Fruit fly (Drosophila melanogaster) whole organism, embryonic: ENCODE results near the gene Hmr.

ENCODE experiments used
- Ada2b ChIP-seq: fragments of 200-800 bp; sonication (Bioruptor generic); IDR thresholded peaks from 2 replicates; pipeline ENCODE4 v1.3.6; 2022; ENCODE audit warnings: missing biosample characterization, missing genetic modification characterization
- Atf-2 ChIP-seq: fragments of 200-800 bp; sonication (Bioruptor generic); optimal IDR thresholded peaks from 2 replicates; lab custom pipeline; 2016; ENCODE audit warnings: missing biosample characterization, missing genetic modification characterization
- Atf3 ChIP-seq: fragments of 200-800 bp; sonication (Bioruptor generic); optimal IDR thresholded peaks from 3 replicates; lab custom pipeline; 2016; ENCODE audit warnings: missing biosample characterization, missing genetic modification characterization
- Atf6 ChIP-seq: fragments of 200-800 bp; sonication (Bioruptor generic); IDR thresholded peaks from 2 replicates; pipeline ENCODE4 v1.3.6; 2022; ENCODE audit warnings: missing biosample characterization, missing genetic modification characterization
- Bgb ChIP-seq: fragments of 200-800 bp; sonication (Bioruptor generic); IDR thresholded peaks from 2 replicates; pipeline ENCODE4 v1.3.6; 2022; ENCODE audit warnings: missing biosample characterization, missing genetic modification characterization; ENCODE audit not compliant: partially characterized antibody
- CG11560 ChIP-seq: fragments of 200-800 bp; sonication (Bioruptor generic); IDR thresholded peaks from 3 replicates; pipeline ENCODE4 v1.3.6; 2022; ENCODE audit warnings: missing biosample characterization, missing genetic modification characterization
- CG11723 ChIP-seq: fragments of 200-800 bp; sonication (Bioruptor generic); optimal IDR thresholded peaks from 2 replicates; lab custom pipeline; 2017; ENCODE audit warnings: missing biosample characterization, mild to moderate bottlenecking, missing genetic modification characterization
- CG13775 ChIP-seq: fragments of 200-800 bp; sonication (Bioruptor generic); optimal IDR thresholded peaks from 3 replicates; lab custom pipeline; 2017; ENCODE audit warnings: missing biosample characterization, mild to moderate bottlenecking, missing genetic modification characterization
- CG14965 ChIP-seq: fragments of 200-800 bp; sonication (Bioruptor generic); optimal IDR thresholded peaks from 2 replicates; lab custom pipeline; 2016; ENCODE audit warnings: missing biosample characterization, missing genetic modification characterization, borderline replicate concordance
- CG16813 ChIP-seq: fragments of 200-800 bp; sonication (Bioruptor generic); IDR thresholded peaks from 3 replicates; pipeline ENCODE4 v1.3.6; 2022; ENCODE audit warnings: missing biosample characterization, missing genetic modification characterization; ENCODE audit not compliant: partially characterized antibody
- CG16815 ChIP-seq: fragments of 200-800 bp; sonication (Bioruptor generic); optimal IDR thresholded peaks from 3 replicates; lab custom pipeline; 2017; ENCODE audit warnings: missing biosample characterization, mild to moderate bottlenecking, missing genetic modification characterization
- CG17359 ChIP-seq: fragments of 200-800 bp; sonication (Bioruptor generic); optimal IDR thresholded peaks from 3 replicates; lab custom pipeline; 2018; ENCODE audit warnings: missing biosample characterization, mild to moderate bottlenecking, missing genetic modification characterization, moderate library complexity
- CG17385 ChIP-seq: fragments of 200-800 bp; sonication (Bioruptor generic); optimal IDR thresholded peaks from 3 replicates; lab custom pipeline; 2018; ENCODE audit warnings: missing biosample characterization, mild to moderate bottlenecking, missing genetic modification characterization
- CG2712 ChIP-seq: fragments of 200-800 bp; optimal IDR thresholded peaks from 3 replicates; lab custom pipeline; 2019; ENCODE audit warnings: missing biosample characterization, mild to moderate bottlenecking, missing genetic modification characterization, moderate library complexity
- CG32767 ChIP-seq: fragments of 200-800 bp; sonication (Bioruptor generic); IDR thresholded peaks from 2 replicates; pipeline ENCODE4 v1.3.6; 2022; ENCODE audit warnings: missing biosample characterization, missing genetic modification characterization
- CG33213 ChIP-seq: fragments of 200-800 bp; sonication (Bioruptor generic); optimal IDR thresholded peaks from 3 replicates; lab custom pipeline; 2016; ENCODE audit warnings: missing biosample characterization, missing genetic modification characterization
- CG43689 ChIP-seq: fragments of 200-800 bp; sonication (Bioruptor generic); IDR thresholded peaks from 2 replicates; pipeline ENCODE4 v1.3.6; 2022; ENCODE audit warnings: missing biosample characterization, missing genetic modification characterization
- CG4730 ChIP-seq: fragments of 200-800 bp; sonication (Bioruptor generic); IDR thresholded peaks from 2 replicates; pipeline ENCODE4 v1.3.6; 2022; ENCODE audit warnings: missing biosample characterization, missing genetic modification characterization
- CG8290 ChIP-seq, 3 experiments: fragments of 200-800 bp; sonication (Bioruptor generic); optimal IDR thresholded peaks; 2 replicates each; lab custom pipeline; 2016 to 2019; ENCODE audit warnings: missing biosample characterization in 3 of 3, missing genetic modification characterization in 3 of 3, mild to moderate bottlenecking in 2 of 3, moderate library complexity in 1 of 3
- CG8944 ChIP-seq: fragments of 200-800 bp; sonication (Bioruptor generic); optimal IDR thresholded peaks from 3 replicates; lab custom pipeline; 2016; ENCODE audit warnings: missing biosample characterization, missing genetic modification characterization
- Doc2 ChIP-seq: fragments of 200-800 bp; sonication (Bioruptor generic); IDR thresholded peaks from 2 replicates; pipeline ENCODE4 v1.3.6; 2022; ENCODE audit warnings: missing biosample characterization, missing genetic modification characterization
- ERR ChIP-seq: fragments of 200-800 bp; sonication (Bioruptor generic); optimal IDR thresholded peaks from 2 replicates; lab custom pipeline; 2016; ENCODE audit warnings: missing biosample characterization, missing genetic modification characterization
- Eip74EF ChIP-seq, 2 experiments: fragments of 200-800 bp in 1 of 2; fragments of >200 bp in 1 of 2; sonication (Bioruptor generic) in 1 of 2; optimal IDR thresholded peaks; 2 replicates each; lab custom pipeline; 2017 to 2019; ENCODE audit warnings: missing biosample characterization in 2 of 2, missing genetic modification characterization in 2 of 2, mild to moderate bottlenecking in 1 of 2, moderate library complexity in 1 of 2
- Elba2 ChIP-seq: fragments of 200-800 bp; sonication (Bioruptor generic); optimal IDR thresholded peaks from 3 replicates; lab custom pipeline; 2016; ENCODE audit warnings: missing biosample characterization, missing genetic modification characterization
- Gug ChIP-seq: fragments of 200-800 bp; sonication (Bioruptor generic); IDR thresholded peaks from 4 replicates; pipeline ENCODE4 v1.3.6; 2022; ENCODE audit warnings: missing biosample characterization, missing genetic modification characterization
- Hey ChIP-seq: fragments of 200-800 bp; sonication (Bioruptor generic); optimal IDR thresholded peaks from 3 replicates; lab custom pipeline; 2018; ENCODE audit warnings: missing biosample characterization, mild to moderate bottlenecking, missing genetic modification characterization
- Hsf ChIP-seq: fragments of 200-800 bp; sonication (Bioruptor generic); optimal IDR thresholded peaks from 3 replicates; lab custom pipeline; 2016; ENCODE audit warnings: missing biosample characterization, missing genetic modification characterization
- Kr ChIP-seq: fragments of 200-800 bp; sonication (Bioruptor generic); optimal IDR thresholded peaks from 2 replicates; lab custom pipeline; 2017; ENCODE audit warnings: missing biosample characterization, mild to moderate bottlenecking, missing genetic modification characterization
- MESR4 ChIP-seq: fragments of 200-800 bp; sonication (Bioruptor generic); optimal IDR thresholded peaks from 2 replicates; lab custom pipeline; 2018; ENCODE audit warnings: missing biosample characterization, mild to moderate bottlenecking, missing genetic modification characterization, moderate library complexity
- NK7.1 ChIP-seq: fragments of 200-800 bp; sonication (Bioruptor generic); optimal IDR thresholded peaks from 3 replicates; lab custom pipeline; 2016; ENCODE audit warnings: missing biosample characterization, missing genetic modification characterization
- Nf-YC ChIP-seq: fragments of 200-800 bp; optimal IDR thresholded peaks from 3 replicates; lab custom pipeline; 2019; ENCODE audit warnings: missing biosample characterization, mild to moderate bottlenecking, missing genetic modification characterization, moderate library complexity
- Poxn ChIP-seq: fragments of 200-800 bp; sonication (Bioruptor generic); IDR thresholded peaks from 2 replicates; pipeline ENCODE4 v1.3.6; 2022; ENCODE audit warnings: missing biosample characterization, missing genetic modification characterization
- Rx ChIP-seq: fragments of 200-800 bp; sonication (Bioruptor generic); IDR thresholded peaks from 2 replicates; pipeline ENCODE4 v1.3.6; 2022; ENCODE audit warnings: missing biosample characterization, missing genetic modification characterization
- Stat92E ChIP-seq, 3 experiments: fragments of >200 bp in 2 of 3; fragments of 200-800 bp in 1 of 3; sonication (Bioruptor generic) in 1 of 3; optimal IDR thresholded peaks; 2 replicates each; lab custom pipeline; 2017 to 2019; ENCODE audit warnings: missing biosample characterization in 3 of 3, missing genetic modification characterization in 3 of 3, mild to moderate bottlenecking in 1 of 3, moderate library complexity in 1 of 3
- abd-A ChIP-seq: fragments of 200-800 bp; sonication (Bioruptor generic); optimal IDR thresholded peaks from 3 replicates; lab custom pipeline; 2019; ENCODE audit warnings: missing biosample characterization, mild to moderate bottlenecking, missing genetic modification characterization, moderate library complexity
- bcd ChIP-seq: fragments of 200-800 bp; sonication (Bioruptor generic); optimal IDR thresholded peaks from 2 replicates; lab custom pipeline; 2017; ENCODE audit warnings: missing biosample characterization, mild to moderate bottlenecking, missing genetic modification characterization
- cato ChIP-seq: fragments of 200-800 bp; sonication (Bioruptor generic); optimal IDR thresholded peaks from 2 replicates; lab custom pipeline; 2016; ENCODE audit warnings: missing biosample characterization, missing genetic modification characterization, borderline replicate concordance
- cg ChIP-seq: fragments of 200-800 bp; sonication (Bioruptor generic); optimal IDR thresholded peaks from 3 replicates; lab custom pipeline; 2019; ENCODE audit warnings: missing biosample characterization, mild to moderate bottlenecking, missing genetic modification characterization, moderate library complexity
- fd3F ChIP-seq: fragments of 200-800 bp; sonication (Bioruptor generic); optimal IDR thresholded peaks from 2 replicates; lab custom pipeline; 2018; ENCODE audit warnings: missing biosample characterization, mild to moderate bottlenecking, missing genetic modification characterization, moderate library complexity
- gsb ChIP-seq: fragments of 200-800 bp; sonication (Bioruptor generic); IDR thresholded peaks from 2 replicates; pipeline ENCODE4 v1.3.6; 2022; ENCODE audit warnings: missing biosample characterization, missing genetic modification characterization
- hth ChIP-seq: fragments of >200 bp; optimal IDR thresholded peaks from 2 replicates; lab custom pipeline; 2017; ENCODE audit warnings: inconsistent platforms
- mam ChIP-seq: fragments of 200-800 bp; sonication (Bioruptor generic); optimal IDR thresholded peaks from 3 replicates; lab custom pipeline; 2016; ENCODE audit warnings: missing biosample characterization, missing genetic modification characterization
- phol ChIP-seq: fragments of 200-800 bp; sonication (Bioruptor generic); optimal IDR thresholded peaks from 3 replicates; lab custom pipeline; 2018; ENCODE audit warnings: missing biosample characterization, mild to moderate bottlenecking, missing genetic modification characterization, moderate library complexity
- sc ChIP-seq, 3 experiments: fragments of >200 bp in 2 of 3; fragments of 200-800 bp in 1 of 3; sonication (Bioruptor generic) in 1 of 3; optimal IDR thresholded peaks; 2 replicates in 2 of 3; 3 replicates in 1 of 3; lab custom pipeline; 2017; ENCODE audit warnings: mild to moderate bottlenecking in 1 of 3, missing biosample characterization in 1 of 3, missing genetic modification characterization in 1 of 3, missing genetic modification reagents in 1 of 3
- slbo ChIP-seq: fragments of 200-800 bp; sonication (Bioruptor generic); IDR thresholded peaks from 2 replicates; pipeline ENCODE4 v1.3.6; 2022; ENCODE audit warnings: missing biosample characterization, missing genetic modification characterization
- tll ChIP-seq, 2 experiments: fragments of 200-800 bp in 1 of 2; fragments of >200 bp in 1 of 2; sonication (Bioruptor generic) in 1 of 2; optimal IDR thresholded peaks; 2 replicates each; lab custom pipeline; 2017 to 2019; ENCODE audit warnings: missing biosample characterization in 2 of 2, missing genetic modification characterization in 2 of 2, mild to moderate bottlenecking in 1 of 2, moderate library complexity in 1 of 2
- unc-4 ChIP-seq: fragments of 200-800 bp; sonication (Bioruptor generic); IDR thresholded peaks from 2 replicates; pipeline ENCODE4 v1.3.6; 2022; ENCODE audit warnings: missing biosample characterization, missing genetic modification characterization; ENCODE audit not compliant: partially characterized antibody
- zen ChIP-seq: fragments of 200-800 bp; sonication (Bioruptor generic); optimal IDR thresholded peaks from 3 replicates; lab custom pipeline; 2018; ENCODE audit warnings: missing biosample characterization, mild to moderate bottlenecking, missing genetic modification characterization, moderate library complexity
- zfh2 ChIP-seq: fragments of 200-800 bp; sonication (Bioruptor generic); optimal IDR thresholded peaks from 2 replicates; lab custom pipeline; 2016; ENCODE audit warnings: missing biosample characterization, missing genetic modification characterization

The Hmr gene

dm6 chrX:10601479-10601921 lies 5.8 kb upstream of the Hmr start (continued):
- TF ChIP-seq CG11560 (tag; lab: Robert Waterston, UW) (no peak; the same call in 2 of the 3 replicates), gsb (GFP tag; lab: Robert Waterston, UW) (no peak), Hsf (GFP tag; lab: Kevin White, UChicago) (no peak), sc (optimal IDR thresholded peaks at IDR 0.05; lab: Kevin White, UChicago) (no peak), sc (GFP tag; optimal IDR thresholded peaks at IDR 0.05; lab: Kevin White, UChicago) (no peak), Gug (GFP tag; lab: Robert Waterston, UW) (peak; percentile 82), zen (tag; lab: Kevin White, UChicago) (no peak), Ada2b (GFP tag; lab: Robert Waterston, UW) (peak; percentile 7; the same call in 1 of the 2 replicates), CG13775 (peak; percentile 40), Eip74EF (GFP tag; optimal IDR thresholded peaks at IDR 0.05; lab: Kevin White, UChicago) (no peak), bcd (peak; percentile 44), CG2712 (tag; lab: Kevin White, UChicago) (peak; percentile 49), CG32767 (GFP tag; lab: Robert Waterston, UW) (no peak), cato (peak; percentile 34), CG17385 (GFP tag; lab: Kevin White, UChicago) (peak; percentile 44), unc-4 (no peak), Hey (tag; lab: Kevin White, UChicago) (no peak), Rx (0 out of 2 replicates have a peak, but pooled peaks have one; percentile 21), CG14965 (GFP tag; lab: Kevin White, UChicago) (no peak), Stat92E (GFP tag; optimal IDR thresholded peaks at IDR 0.05; lab: Kevin White, UChicago) (no peak), CG43689 (GFP tag; lab: Robert Waterston, UW) (no peak), Doc2 (GFP tag; lab: Robert Waterston, UW) (no peak), tll (GFP tag; optimal IDR thresholded peaks at IDR 0.05; lab: Kevin White, UChicago) (no peak), CG17359 (tag; lab: Kevin White, UChicago) (peak; percentile 34), Poxn (GFP tag; lab: Robert Waterston, UW) (no peak), ERR (no peak), Elba2 (GFP tag; lab: Kevin White, UChicago) (no peak), cg (GFP tag; lab: Kevin White, UChicago) (no peak), CG8290 (GFP tag; optimal IDR thresholded peaks at IDR 0.05; lab: Kevin White, UChicago) (no peak), CG8290 (tag; optimal IDR thresholded peaks at IDR 0.05; lab: Kevin White, UChicago) (peak in 1 of 2 experiments; percentile 58), fd3F (GFP tag; lab: Kevin White, UChicago) (peak; percentile 4), mam (GFP tag; lab: Kevin White, UChicago) (peak; percentile 26), phol (tag; lab: Kevin White, UChicago) (peak; percentile 47), MESR4 (GFP tag; lab: Kevin White, UChicago) (no peak), CG11723 (peak; percentile 10), Atf-2 (GFP tag; lab: Kevin White, UChicago) (no peak), slbo (peak; percentile 80), NK7.1 (no peak), Bgb (GFP tag; lab: Robert Waterston, UW) (peak; percentile 51), Atf6 (GFP tag; lab: Robert Waterston, UW) (0 out of 2 replicates have a peak, but pooled peaks have one; percentile 9), Atf3 (GFP tag; lab: Kevin White, UChicago) (no peak), CG33213 (no peak), CG16813 (no peak), zfh2 (GFP tag; lab: Kevin White, UChicago) (no peak), hth (lab: Kevin White, UChicago) (no peak), CG4730 (GFP tag; lab: Robert Waterston, UW) (peak; percentile 27; the same call in 1 of the 2 replicates), CG8944 (GFP tag; lab: Kevin White, UChicago) (peak; percentile 9), Kr (GFP tag; lab: Kevin White, UChicago) (no peak), Nf-YC (no peak), abd-A (tag; lab: Kevin White, UChicago) (no peak), CG16815 (GFP tag; lab: Kevin White, UChicago) (peak; percentile 13)
